Fruit fly (Drosophila melanogaster): ENCODE data around the gene CG5618.

dm6 chr3L:20349333-20349924 lies 3.8 kb upstream of the CG5618 start:
- no peak for TF ChIP-seq CG8478 (optimal IDR thresholded peaks at IDR 0.05)
- no peak for TF ChIP-seq CTCF (optimal IDR thresholded peaks at IDR 0.05)
